Worm (Caenorhabditis elegans) whole organism, early embryonic: ENCODE data around the gene str-3.
A peak's percentile ranks its signal among the peaks of the same experiment; 100 is the strongest.

ENCODE experiments used
- ama-1 ChIP-seq: fragments of 150-350 bp; optimal IDR thresholded peaks from 2 replicates; lab custom pipeline; 2014
- pes-1 ChIP-seq: fragments of 200-800 bp; sonication (Bioruptor generic); IDR thresholded peaks from 2 replicates; pipeline ENCODE4 v1.3.6; 2022; ENCODE audit warnings: missing genetic modification reagents, missing genetic modification characterization, missing compliant biosample characterization
- sea-1 ChIP-seq: fragments of 200-800 bp; sonication (Bioruptor generic); conservative IDR thresholded peaks from 2 replicates; pipeline ENCODE4 v1.3.6; 2022; ENCODE audit warnings: missing genetic modification characterization, missing compliant biosample characterization
- tbx-37 ChIP-seq: fragments of 200-800 bp; sonication (Bioruptor generic); conservative IDR thresholded peaks from 2 replicates; pipeline ENCODE4 v1.3.6; 2022; ENCODE audit warnings: missing genetic modification reagents, missing genetic modification characterization, missing compliant biosample characterization
- tra-4 ChIP-seq: sonication (generic microtip); optimal IDR thresholded peaks from 2 replicates; lab custom pipeline; 2017; ENCODE audit warnings: missing genetic modification characterization, missing compliant biosample characterization

ce11 chrIV:11131268-11131667 is 31.1 kb upstream of the str-3 start, which contains the start of gene ard-1:
- TF ChIP-seq sea-1 (GFP tag; lab: Robert Waterston, UW) (no peak), tra-4 (tag; lab: Kevin White, UChicago) (no peak), ama-1 (lab: Kevin White, UChicago) (peak; percentile 90), tbx-37 (no peak), pes-1 (GFP tag; lab: Robert Waterston, UW) (no peak)
